Worm (Caenorhabditis elegans) whole organism, L3 larva: ENCODE measurements around the gene T04H1.12.

Experiments
- R02D3.7 ChIP-seq: fragments of 150-350 bp; optimal IDR thresholded peaks from 2 replicates; lab custom pipeline; 2014; ENCODE audit warnings: missing biosample characterization, missing genetic modification characterization
- ZK546.5 ChIP-seq: sonication (generic microtip); optimal IDR thresholded peaks from 2 replicates; lab custom pipeline; 2017; ENCODE audit warnings: missing biosample characterization, missing genetic modification characterization
- aly-2 ChIP-seq: fragments of 150-350 bp; optimal IDR thresholded peaks from 2 replicates; lab custom pipeline; 2014; ENCODE audit warnings: missing biosample characterization, missing genetic modification characterization
- ceh-28 ChIP-seq: fragments of 150-350 bp; optimal IDR thresholded peaks from 2 replicates; lab custom pipeline; 2014; ENCODE audit warnings: missing biosample characterization, missing genetic modification reagents, missing genetic modification characterization
- ceh-82 ChIP-seq: fragments of 150-350 bp; optimal IDR thresholded peaks from 2 replicates; lab custom pipeline; 2014; ENCODE audit warnings: missing biosample characterization, missing genetic modification characterization
- ceh-9 ChIP-seq: sonication (generic microtip); optimal IDR thresholded peaks from 2 replicates; lab custom pipeline; 2018; ENCODE audit warnings: missing biosample characterization, missing genetic modification characterization
- daf-12 ChIP-seq: fragments of 150-350 bp; optimal IDR thresholded peaks from 2 replicates; lab custom pipeline; 2014; ENCODE audit warnings: missing biosample characterization, missing genetic modification reagents, missing genetic modification characterization
- elt-1 ChIP-seq: fragments of 150-350 bp; optimal IDR thresholded peaks from 2 replicates; lab custom pipeline; 2014; ENCODE audit warnings: missing biosample characterization, missing genetic modification characterization
- elt-2 ChIP-seq: sonication (generic microtip); optimal IDR thresholded peaks from 2 replicates; lab custom pipeline; 2016; ENCODE audit warnings: missing genetic modification reagents, mild to moderate bottlenecking, missing genetic modification characterization, missing compliant biosample characterization
- elt-3 ChIP-seq, 3 experiments: fragments of 150-350 bp in 1 of 3; sonication (generic microtip) in 2 of 3; optimal IDR thresholded peaks; 2 replicates in 2 of 3; 4 replicates in 1 of 3; lab custom pipeline; 2014 to 2017; ENCODE audit warnings: missing biosample characterization in 3 of 3, missing genetic modification characterization in 3 of 3
- eor-1 ChIP-seq, 2 experiments: fragments of 150-350 bp; optimal IDR thresholded peaks; 2 replicates each; lab custom pipeline; 2014 to 2018; ENCODE audit warnings: missing biosample characterization in 2 of 2, missing genetic modification characterization in 2 of 2
- fkh-10 ChIP-seq: sonication (generic microtip); optimal IDR thresholded peaks from 2 replicates; lab custom pipeline; 2017; ENCODE audit warnings: missing biosample characterization, missing genetic modification reagents, missing genetic modification characterization
- fos-1 ChIP-seq: fragments of 150-350 bp; optimal IDR thresholded peaks from 2 replicates; lab custom pipeline; 2014; ENCODE audit warnings: missing biosample characterization, missing genetic modification characterization
- jun-1 ChIP-seq: fragments of 150-350 bp; optimal IDR thresholded peaks from 2 replicates; lab custom pipeline; 2014; ENCODE audit warnings: missing biosample characterization, missing genetic modification reagents, missing genetic modification characterization
- lin-15B ChIP-seq: fragments of 150-350 bp; optimal IDR thresholded peaks from 2 replicates; lab custom pipeline; 2014; ENCODE audit warnings: missing biosample characterization, missing genetic modification characterization
- lin-39 ChIP-seq: fragments of 150-350 bp; optimal IDR thresholded peaks from 2 replicates; lab custom pipeline; 2018; ENCODE audit warnings: missing biosample characterization, missing genetic modification reagents, missing genetic modification characterization
- mdl-1 ChIP-seq: fragments of 150-350 bp; optimal IDR thresholded peaks from 2 replicates; lab custom pipeline; 2014; ENCODE audit warnings: missing biosample characterization, missing genetic modification characterization
- mml-1 ChIP-seq: fragments of 150-350 bp; sonication (generic microtip); optimal IDR thresholded peaks from 3 replicates; lab custom pipeline; 2014; ENCODE audit warnings: missing biosample characterization, missing genetic modification characterization
- nfya-1 ChIP-seq: sonication (generic microtip); optimal IDR thresholded peaks from 2 replicates; lab custom pipeline; 2017; ENCODE audit warnings: missing genetic modification characterization, mild to moderate bottlenecking, missing compliant biosample characterization, antibody characterized with exemption, moderate library complexity; ENCODE audit not compliant: insufficient read depth
- nhr-11 ChIP-seq: fragments of 150-350 bp; optimal IDR thresholded peaks from 2 replicates; lab custom pipeline; 2014; ENCODE audit warnings: missing biosample characterization, missing genetic modification characterization
- nhr-23 ChIP-seq: fragments of 150-350 bp; optimal IDR thresholded peaks from 2 replicates; lab custom pipeline; 2014; ENCODE audit warnings: missing biosample characterization, missing genetic modification reagents, missing genetic modification characterization
- nhr-237 ChIP-seq: fragments of 150-350 bp; optimal IDR thresholded peaks from 2 replicates; lab custom pipeline; 2014; ENCODE audit warnings: missing biosample characterization, missing genetic modification characterization
- nhr-25 ChIP-seq: sonication (generic microtip); optimal IDR thresholded peaks from 2 replicates; lab custom pipeline; 2017; ENCODE audit warnings: missing biosample characterization, missing genetic modification characterization
- nhr-28 ChIP-seq: fragments of 150-350 bp; optimal IDR thresholded peaks from 2 replicates; lab custom pipeline; 2014; ENCODE audit warnings: missing biosample characterization, missing genetic modification characterization
- nhr-43 ChIP-seq: sonication (generic microtip); optimal IDR thresholded peaks from 2 replicates; lab custom pipeline; 2016; ENCODE audit warnings: mild to moderate bottlenecking, missing genetic modification characterization, missing compliant biosample characterization; ENCODE audit not compliant: poor library complexity, severe bottlenecking
- nhr-67 ChIP-seq: fragments of 150-350 bp; optimal IDR thresholded peaks from 2 replicates; lab custom pipeline; 2014; ENCODE audit warnings: missing biosample characterization, missing genetic modification characterization
- nhr-76 ChIP-seq: fragments of 150-350 bp; sonication (generic microtip); optimal IDR thresholded peaks from 5 replicates; lab custom pipeline; 2014; ENCODE audit warnings: missing biosample characterization, missing genetic modification characterization
- nhr-77 ChIP-seq: fragments of 150-350 bp; optimal IDR thresholded peaks from 2 replicates; lab custom pipeline; 2014; ENCODE audit warnings: missing biosample characterization, missing genetic modification characterization
- pqm-1 ChIP-seq: fragments of 150-350 bp; optimal IDR thresholded peaks from 2 replicates; lab custom pipeline; 2017; ENCODE audit warnings: missing biosample characterization, missing genetic modification characterization, inconsistent platforms
- sea-2 ChIP-seq: fragments of 150-350 bp; sonication (generic microtip); optimal IDR thresholded peaks from 4 replicates; lab custom pipeline; 2014; ENCODE audit warnings: missing biosample characterization, missing genetic modification reagents, missing genetic modification characterization
- skn-1 ChIP-seq: fragments of 150-350 bp; optimal IDR thresholded peaks from 2 replicates; lab custom pipeline; 2014; ENCODE audit warnings: missing biosample characterization, missing genetic modification characterization
- snpc-4 ChIP-seq: fragments of 150-350 bp; optimal IDR thresholded peaks from 2 replicates; lab custom pipeline; 2014; ENCODE audit warnings: missing biosample characterization, missing genetic modification characterization
- tbx-2 ChIP-seq: sonication (generic microtip); optimal IDR thresholded peaks from 2 replicates; lab custom pipeline; 2016; ENCODE audit warnings: mild to moderate bottlenecking, missing genetic modification characterization, missing compliant biosample characterization
- unc-39 ChIP-seq: sonication (generic microtip); optimal IDR thresholded peaks from 4 replicates; lab custom pipeline; 2017; ENCODE audit warnings: missing biosample characterization, missing genetic modification characterization
- unc-62 ChIP-seq: fragments of 150-350 bp; sonication (generic microtip); optimal IDR thresholded peaks from 4 replicates; lab custom pipeline; 2014; ENCODE audit warnings: missing biosample characterization, missing genetic modification reagents, missing genetic modification characterization
- zag-1 ChIP-seq: fragments of 150-350 bp; optimal IDR thresholded peaks from 2 replicates; lab custom pipeline; 2014; ENCODE audit warnings: missing biosample characterization, missing genetic modification characterization
- ztf-11 ChIP-seq: fragments of 150-350 bp; optimal IDR thresholded peaks from 2 replicates; lab custom pipeline; 2014; ENCODE audit warnings: missing biosample characterization, missing genetic modification characterization
- ztf-4 ChIP-seq: fragments of 150-350 bp; optimal IDR thresholded peaks from 2 replicates; lab custom pipeline; 2014; ENCODE audit warnings: missing biosample characterization, missing genetic modification characterization

The T04H1.12 gene

ce11 chrV:12252272-12252671, 3.2 kb upstream of the T04H1.12 start, which contains the start of gene lrx-1:
lrx-1 (plus strand) TSS chrV:12252572.
- TF ChIP-seq mml-1 (tag; lab: Kevin White, UChicago) (no peak), unc-39 (no peak), nhr-11 (tag; lab: Kevin White, UChicago) (no peak), nhr-77 (tag; lab: Kevin White, UChicago) (no peak), pqm-1 (no peak), eor-1 (tag; optimal IDR thresholded peaks at IDR 0.05; lab: Kevin White, UChicago) (no peak), mdl-1 (no peak)

ce11 chrV:12256398-12256797, 955 bp downstream of the T04H1.12 start, which contains the start of gene ugt-55:
ugt-55 (plus strand) TSS chrV:12256698.
- TF ChIP-seq ceh-28 (no peak), mml-1 (tag; lab: Kevin White, UChicago) (no peak), lin-39 (no peak), lin-15B (tag; lab: Kevin White, UChicago) (no peak), nfya-1 (tag; lab: Kevin White, UChicago) (no peak), snpc-4 (no peak), daf-12 (no peak), nhr-25 (tag; lab: Kevin White, UChicago) (no peak), nhr-23 (tag; lab: Kevin White, UChicago) (no peak), skn-1 (tag; lab: Kevin White, UChicago) (no peak), R02D3.7 (no peak), unc-62 (GFP tag; lab: Kevin White, UChicago) (no peak)

ce11 chrV:12258922-12259321, 3.5 kb downstream of the T04H1.12 start, which contains the start of gene ugt-56:
ugt-56 (plus strand) TSS chrV:12258982.
- TF ChIP-seq mdl-1 (no peak), ztf-4 (tag; lab: Kevin White, UChicago) (no peak), nhr-237 (tag; lab: Kevin White, UChicago) (no peak), nhr-76 (tag; lab: Kevin White, UChicago) (no peak), snpc-4 (no peak), ceh-82 (tag; lab: Kevin White, UChicago) (no peak), tbx-2 (tag; lab: Kevin White, UChicago) (no peak), sea-2 (GFP tag; lab: Kevin White, UChicago) (no peak), fkh-10 (GFP tag; lab: Kevin White, UChicago) (no peak), nfya-1 (tag; lab: Kevin White, UChicago) (no peak), ztf-11 (tag; lab: Kevin White, UChicago) (no peak), ceh-9 (tag; lab: Kevin White, UChicago) (no peak), jun-1 (no peak), nhr-77 (tag; lab: Kevin White, UChicago) (no peak), nhr-28 (tag; lab: Kevin White, UChicago) (no peak)

ce11 chrV:12261377-12261776, 5.9 kb downstream of the T04H1.12 start, which contains the start of gene tbb-6:
tbb-6 (plus strand) TSS chrV:12261531.
- no peak for TF ChIP-seq fos-1 (tag; lab: Kevin White, UChicago)
- no peak for TF ChIP-seq snpc-4
- no peak for TF ChIP-seq daf-12

- TF ChIP-seq pqm-1: no peak
- no peak for TF ChIP-seq nhr-28 (tag; lab: Kevin White, UChicago)
- TF ChIP-seq elt-1: no peak
- TF ChIP-seq eor-1 (tag; optimal IDR thresholded peaks at IDR 0.05; lab: Kevin White, UChicago): no peak
- no peak for TF ChIP-seq ZK546.5
- no peak for TF ChIP-seq nhr-11 (tag; lab: Kevin White, UChicago)
- no peak for TF ChIP-seq aly-2
- TF ChIP-seq fos-1 (tag; lab: Kevin White, UChicago): no peak
- no peak for TF ChIP-seq zag-1 (tag; lab: Kevin White, UChicago)
- TF ChIP-seq jun-1: no peak
These were observed 8.3 kb downstream of the T04H1.12 start, which contains the start of gene ssp-35 for ce11 chrV:12263723-12264122. ssp-35 (minus strand) TSS chrV:12263823.

- no peak for TF ChIP-seq nhr-67
- TF ChIP-seq elt-3 (tag; optimal IDR thresholded peaks at IDR 0.05; lab: Kevin White, UChicago): no peak
- no peak for TF ChIP-seq elt-2 (tag; lab: Kevin White, UChicago)
- no peak for TF ChIP-seq nhr-43 (tag; lab: Kevin White, UChicago)
- no peak for TF ChIP-seq sea-2 (GFP tag; lab: Kevin White, UChicago)
- no peak for TF ChIP-seq tbx-2 (tag; lab: Kevin White, UChicago)
These were observed 13.9 kb downstream of the T04H1.12 start, which contains the start of gene twk-24 for ce11 chrV:12269272-12269767. twk-24 (minus strand) TSS chrV:12269322.
